Fruit fly (Drosophila melanogaster) whole organism, embryonic: ENCODE results near the gene CG32298.

Experiments
- Antp ChIP-seq: fragments of 200-800 bp; sonication (Bioruptor generic); optimal IDR thresholded peaks from 3 replicates; lab custom pipeline; 2016; ENCODE audit warnings: missing biosample characterization, missing genetic modification characterization
- Atf-2 ChIP-seq: fragments of 200-800 bp; sonication (Bioruptor generic); optimal IDR thresholded peaks from 2 replicates; lab custom pipeline; 2016; ENCODE audit warnings: missing biosample characterization, missing genetic modification characterization
- Atf3 ChIP-seq: fragments of 200-800 bp; sonication (Bioruptor generic); optimal IDR thresholded peaks from 3 replicates; lab custom pipeline; 2016; ENCODE audit warnings: missing biosample characterization, missing genetic modification characterization
- Awh ChIP-seq: fragments of 200-800 bp; sonication (Bioruptor generic); IDR thresholded peaks from 2 replicates; pipeline ENCODE4, ENCODE4 v1.3.6; 2022; ENCODE audit warnings: missing biosample characterization, missing genetic modification characterization
- Blimp-1 ChIP-seq: fragments of 200-800 bp; sonication (Bioruptor generic); optimal IDR thresholded peaks from 3 replicates; lab custom pipeline; 2018; ENCODE audit warnings: missing biosample characterization, missing genetic modification characterization, mild to moderate bottlenecking, moderate library complexity, missing genetic modification reagents
- C15 ChIP-seq: fragments of 200-800 bp; sonication (Bioruptor generic); IDR thresholded peaks from 3 replicates; pipeline ENCODE4 v1.3.6; 2022; ENCODE audit warnings: missing biosample characterization, missing genetic modification characterization
- CG11093 ChIP-seq: fragments of 200-800 bp; sonication (Bioruptor generic); IDR thresholded peaks from 3 replicates; pipeline ENCODE4 v1.3.6; 2022; ENCODE audit warnings: missing biosample characterization, missing genetic modification characterization
- CG11398 ChIP-seq: fragments of 200-800 bp; sonication (Bioruptor generic); optimal IDR thresholded peaks from 2 replicates; lab custom pipeline; 2016; ENCODE audit warnings: missing biosample characterization, missing genetic modification characterization
- CG13123 ChIP-seq: fragments of 200-800 bp; sonication (Bioruptor generic); optimal IDR thresholded peaks from 2 replicates; lab custom pipeline; 2016; ENCODE audit warnings: missing biosample characterization, missing genetic modification characterization
- CG14441 ChIP-seq: fragments of 200-800 bp; sonication (Bioruptor generic); IDR thresholded peaks from 2 replicates; pipeline ENCODE4 v1.3.6; 2022; ENCODE audit warnings: missing biosample characterization, missing genetic modification characterization
- CG14667 ChIP-seq: fragments of 200-800 bp; sonication (Bioruptor generic); IDR thresholded peaks from 2 replicates; pipeline ENCODE4 v1.3.6; 2022; ENCODE audit warnings: missing biosample characterization, missing genetic modification characterization
- CG15073 ChIP-seq: fragments of 200-800 bp; sonication (Bioruptor generic); optimal IDR thresholded peaks from 2 replicates; lab custom pipeline; 2016; ENCODE audit warnings: missing biosample characterization, missing genetic modification characterization
- CG1647 ChIP-seq: fragments of 200-800 bp; sonication (Bioruptor generic); optimal IDR thresholded peaks from 3 replicates; lab custom pipeline; 2016; ENCODE audit warnings: missing biosample characterization, missing genetic modification characterization
- CG17385 ChIP-seq: fragments of 200-800 bp; sonication (Bioruptor generic); optimal IDR thresholded peaks from 3 replicates; lab custom pipeline; 2018; ENCODE audit warnings: missing biosample characterization, mild to moderate bottlenecking, missing genetic modification characterization
- CG17829 ChIP-seq: fragments of 200-800 bp; optimal IDR thresholded peaks from 2 replicates; lab custom pipeline; 2019; ENCODE audit warnings: missing biosample characterization, mild to moderate bottlenecking, missing genetic modification characterization, moderate library complexity
- CG1792 ChIP-seq: fragments of 200-800 bp; sonication (Bioruptor generic); optimal IDR thresholded peaks from 2 replicates; lab custom pipeline; 2016; ENCODE audit warnings: missing biosample characterization, missing genetic modification characterization
- CG2129 ChIP-seq: fragments of 200-800 bp; sonication (Bioruptor generic); IDR thresholded peaks from 2 replicates; pipeline ENCODE4 v1.3.6; 2022; ENCODE audit warnings: missing biosample characterization, missing genetic modification characterization; ENCODE audit not compliant: partially characterized antibody
- CG31224 ChIP-seq: fragments of 200-800 bp; sonication (Bioruptor generic); IDR thresholded peaks from 2 replicates; pipeline ENCODE4 v1.3.6; 2022; ENCODE audit warnings: missing biosample characterization, missing genetic modification characterization
- CG32532 ChIP-seq: fragments of 200-800 bp; sonication (Bioruptor generic); IDR thresholded peaks from 2 replicates; pipeline ENCODE4 v1.3.6; 2022; ENCODE audit warnings: missing biosample characterization, missing genetic modification characterization
- CG42726 ChIP-seq: fragments of 200-800 bp; sonication (Bioruptor generic); IDR thresholded peaks from 2 replicates; pipeline ENCODE4 v1.3.6; 2022; ENCODE audit warnings: missing biosample characterization, missing genetic modification characterization; ENCODE audit not compliant: partially characterized antibody
- Chrac-16 ChIP-seq: fragments of 200-800 bp; sonication (Bioruptor generic); optimal IDR thresholded peaks from 3 replicates; lab custom pipeline; 2016; ENCODE audit warnings: missing biosample characterization, missing genetic modification characterization
- Ets65A ChIP-seq: fragments of 200-800 bp; sonication (Bioruptor generic); peaks from one replicate; lab custom pipeline; 2016; ENCODE audit warnings: missing biosample characterization, missing genetic modification characterization
- Gug ChIP-seq: fragments of 200-800 bp; sonication (Bioruptor generic); IDR thresholded peaks from 4 replicates; pipeline ENCODE4 v1.3.6; 2022; ENCODE audit warnings: missing biosample characterization, missing genetic modification characterization
- HLH4C ChIP-seq: fragments of 200-800 bp; sonication (Bioruptor generic); IDR thresholded peaks from 3 replicates; pipeline ENCODE4 v1.3.6; 2022; ENCODE audit warnings: missing biosample characterization, missing genetic modification characterization; ENCODE audit not compliant: partially characterized antibody
- HmgD ChIP-seq: fragments of 200-800 bp; sonication (Bioruptor generic); optimal IDR thresholded peaks from 3 replicates; lab custom pipeline; 2016; ENCODE audit warnings: missing biosample characterization, missing genetic modification characterization
- HmgZ ChIP-seq: fragments of 200-800 bp; sonication (Bioruptor generic); optimal IDR thresholded peaks from 2 replicates; lab custom pipeline; 2018; ENCODE audit warnings: missing biosample characterization, mild to moderate bottlenecking, missing genetic modification characterization
- Hmr ChIP-seq: fragments of 200-800 bp; sonication (Bioruptor generic); optimal IDR thresholded peaks from 3 replicates; lab custom pipeline; 2017; ENCODE audit warnings: mild to moderate bottlenecking, missing biosample characterization, missing genetic modification reagents, missing genetic modification characterization
- MBD-R2 ChIP-seq: fragments of 200-800 bp; sonication (Bioruptor generic); IDR thresholded peaks from 2 replicates; pipeline ENCODE4 v1.3.6; 2022; ENCODE audit warnings: missing biosample characterization, missing genetic modification characterization
- NC2β ChIP-seq: fragments of 200-800 bp; sonication (Bioruptor generic); optimal IDR thresholded peaks from 2 replicates; lab custom pipeline; 2016; ENCODE audit warnings: missing biosample characterization, missing genetic modification characterization
- Sry-δ ChIP-seq: fragments of 200-800 bp; sonication (Bioruptor generic); optimal IDR thresholded peaks from 2 replicates; lab custom pipeline; 2016; ENCODE audit warnings: missing biosample characterization, missing genetic modification characterization
- ac ChIP-seq: fragments of 200-800 bp; sonication (Bioruptor generic); optimal IDR thresholded peaks from 3 replicates; lab custom pipeline; 2017; ENCODE audit warnings: missing biosample characterization, mild to moderate bottlenecking, missing genetic modification characterization
- ato ChIP-seq: fragments of 200-800 bp; sonication (Bioruptor generic); IDR thresholded peaks from 2 replicates; pipeline ENCODE4 v1.3.6; 2022; ENCODE audit warnings: missing biosample characterization, missing genetic modification characterization; ENCODE audit not compliant: partially characterized antibody
- bab2 ChIP-seq: fragments of 200-800 bp; sonication (Bioruptor generic); optimal IDR thresholded peaks from 2 replicates; lab custom pipeline; 2016; ENCODE audit warnings: missing biosample characterization, missing genetic modification characterization
- bcd ChIP-seq: fragments of 200-800 bp; sonication (Bioruptor generic); optimal IDR thresholded peaks from 2 replicates; lab custom pipeline; 2017; ENCODE audit warnings: missing biosample characterization, mild to moderate bottlenecking, missing genetic modification characterization
- cg ChIP-seq: fragments of 200-800 bp; sonication (Bioruptor generic); optimal IDR thresholded peaks from 3 replicates; lab custom pipeline; 2019; ENCODE audit warnings: missing biosample characterization, mild to moderate bottlenecking, missing genetic modification characterization, moderate library complexity
- croc ChIP-seq: fragments of 200-800 bp; sonication (Bioruptor generic); conservative IDR thresholded peaks from 3 replicates; pipeline ENCODE4 v1.3.6; 2022; ENCODE audit warnings: missing biosample characterization, missing genetic modification characterization
- ftz-f1 ChIP-seq: fragments of 200-800 bp; sonication (Bioruptor generic); optimal IDR thresholded peaks from 2 replicates; lab custom pipeline; 2016; ENCODE audit warnings: missing biosample characterization, missing genetic modification characterization
- gro ChIP-seq: fragments of 200-800 bp; sonication (Bioruptor generic); optimal IDR thresholded peaks from 2 replicates; lab custom pipeline; 2016; ENCODE audit warnings: missing biosample characterization, missing genetic modification characterization
- hth ChIP-seq: fragments of >200 bp; optimal IDR thresholded peaks from 2 replicates; lab custom pipeline; 2017; ENCODE audit warnings: inconsistent platforms
- insv ChIP-seq, 2 experiments: fragments of 200-800 bp; sonication (Bioruptor generic); optimal IDR thresholded peaks; 3 replicates each; lab custom pipeline; 2016 to 2018; ENCODE audit warnings: missing biosample characterization in 2 of 2, missing genetic modification characterization in 2 of 2
- pan ChIP-seq, 4 experiments: fragments of >200 bp in 3 of 4; fragments of 200-800 bp in 1 of 4; sonication (Bioruptor generic) in 1 of 4; optimal IDR thresholded peaks in 3 of 4; IDR thresholded peaks in 1 of 4; 2 replicates each; pipeline versions ENCODE4 v1.3.6 to Lab custom; 2017 to 2022; ENCODE audit warnings: missing biosample characterization in 2 of 4, missing genetic modification characterization in 2 of 4, mixed read lengths in 1 of 4
- pnt ChIP-seq: fragments of 200-800 bp; sonication (Bioruptor generic); optimal IDR thresholded peaks from 3 replicates; lab custom pipeline; 2016; ENCODE audit warnings: missing biosample characterization, missing genetic modification characterization
- prd ChIP-seq, 3 experiments: fragments of >200 bp in 2 of 3; fragments of 200-800 bp in 1 of 3; sonication (Bioruptor generic) in 1 of 3; optimal IDR thresholded peaks in 2 of 3; IDR thresholded peaks in 1 of 3; 2 replicates in 2 of 3; 3 replicates in 1 of 3; pipeline versions ENCODE4 v1.3.6 to Lab custom; 2017 to 2022; ENCODE audit warnings: missing biosample characterization in 1 of 3, missing genetic modification characterization in 1 of 3
- pum ChIP-seq: fragments of 200-800 bp; sonication (Bioruptor generic); optimal IDR thresholded peaks from 2 replicates; lab custom pipeline; 2016; ENCODE audit warnings: missing biosample characterization, missing genetic modification characterization
- sob ChIP-seq: fragments of 200-800 bp; sonication (Bioruptor generic); IDR thresholded peaks from 2 replicates; pipeline ENCODE4 v1.3.6; 2022; ENCODE audit warnings: missing biosample characterization, missing genetic modification characterization
- tna ChIP-seq: fragments of 200-800 bp; sonication (Bioruptor generic); IDR thresholded peaks from 2 replicates; pipeline ENCODE4 v1.3.6; 2022; ENCODE audit warnings: missing biosample characterization, missing genetic modification characterization; ENCODE audit not compliant: partially characterized antibody
- unpg ChIP-seq: fragments of 200-800 bp; sonication (Bioruptor generic); optimal IDR thresholded peaks from 3 replicates; lab custom pipeline; 2018; ENCODE audit warnings: missing biosample characterization, mild to moderate bottlenecking, missing genetic modification characterization, moderate library complexity
- vvl ChIP-seq: fragments of 200-800 bp; sonication (Bioruptor generic); IDR thresholded peaks from 2 replicates; pipeline ENCODE4 v1.3.6; 2022; ENCODE audit warnings: missing biosample characterization, missing genetic modification characterization
- wor ChIP-seq: fragments of 200-800 bp; sonication (Bioruptor generic); IDR thresholded peaks from 2 replicates; pipeline ENCODE4 v1.3.6; 2022; ENCODE audit warnings: missing biosample characterization, missing genetic modification characterization

CG32298 gene

DNA sequence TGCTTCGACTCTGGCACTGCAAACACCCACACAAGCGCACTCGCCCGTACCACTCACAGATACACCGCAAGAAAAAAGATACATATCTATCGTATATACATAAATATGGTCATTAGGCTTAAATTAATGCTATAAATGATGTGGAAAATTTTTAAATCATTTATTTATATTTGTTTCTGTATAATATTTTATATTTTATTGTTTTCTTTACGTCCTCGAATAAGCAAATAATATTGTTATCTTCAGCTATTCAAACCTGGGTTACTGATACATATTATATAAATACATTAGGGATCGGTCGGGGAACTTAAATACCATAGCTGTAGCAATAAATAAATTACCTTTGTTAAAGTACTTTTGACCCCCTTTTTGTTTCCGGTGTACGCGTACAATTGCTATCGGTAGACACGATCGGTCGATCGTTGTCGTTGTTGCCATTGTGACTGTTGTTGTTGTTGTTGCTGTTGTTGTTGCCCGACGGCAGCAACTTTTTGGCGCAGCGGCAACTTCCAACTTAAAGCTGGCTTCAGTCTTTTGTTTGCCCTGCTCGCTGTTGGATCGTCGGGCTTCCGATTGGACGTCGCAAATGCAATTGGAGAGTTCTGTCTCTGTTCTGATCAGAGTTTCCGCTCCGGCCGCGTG lies 26.7 kb upstream of the CG32298 start (continued):
- TF ChIP-seq CG1647 (GFP tag; lab: Kevin White, UChicago) (no peak), CG17385 (GFP tag; lab: Kevin White, UChicago) (peak; percentile 74), cg (GFP tag; lab: Kevin White, UChicago) (peak; percentile 12), ftz-f1 (no peak), Sry-δ (GFP tag; lab: Kevin White, UChicago) (no peak), CG2129 (GFP tag; lab: Robert Waterston, UW) (no peak), pum (peak; percentile 27), bcd (GFP tag; lab: Kevin White, UChicago) (peak; percentile 75), vvl (peak; percentile 39; the same call in 1 of the 2 replicates), HLH4C (GFP tag; lab: Robert Waterston, UW) (no peak), croc (GFP tag; lab: Robert Waterston, UW) (peak; percentile 50; the same call in 2 of the 3 replicates), Blimp-1 (peak; percentile 70), Atf3 (no peak), prd (optimal IDR thresholded peaks at IDR 0.05; lab: Kevin White, UChicago) (no peak), prd (GFP tag; IDR thresholded peaks at IDR 0.05; lab: Robert Waterston, UW) (peak; percentile 59; the same call in 1 of the 3 replicates), ac (no peak), sob (GFP tag; lab: Robert Waterston, UW) (no peak), tna (GFP tag; lab: Robert Waterston, UW) (no peak), CG1792 (no peak), CG42726 (no peak), CG17829 (tag; lab: Kevin White, UChicago) (peak; percentile 78), bab2 (GFP tag; lab: Kevin White, UChicago) (no peak), ato (GFP tag; lab: Robert Waterston, UW) (no peak), hth (no peak), Gug (GFP tag; lab: Robert Waterston, UW) (no peak), CG14441 (GFP tag; lab: Robert Waterston, UW) (peak; percentile 58), C15 (GFP tag; lab: Robert Waterston, UW) (no peak), unpg (GFP tag; lab: Kevin White, UChicago) (peak; percentile 62), CG32532 (peak; percentile 40; the same call in 1 of the 2 replicates), pan (optimal IDR thresholded peaks at IDR 0.05; lab: Kevin White, UChicago) (no peak), pan (GFP tag; optimal IDR thresholded peaks at IDR 0.05 in 1 of 2, IDR thresholded peaks at IDR 0.05 in 1 of 2) (peak in 1 of 2 experiments; percentile 43), insv (GFP tag; optimal IDR thresholded peaks at IDR 0.05; lab: Kevin White, UChicago) (peak in 1 of 2 experiments; percentile 77), Hmr (GFP tag; lab: Kevin White, UChicago) (peak; percentile 78), Awh (GFP tag; lab: Robert Waterston, UW) (no peak), Antp (GFP tag; lab: Kevin White, UChicago) (peak; percentile 11), HmgD (GFP tag; lab: Kevin White, UChicago) (no peak), Atf-2 (GFP tag; lab: Kevin White, UChicago) (no peak), gro (GFP tag; lab: Kevin White, UChicago) (no peak), MBD-R2 (GFP tag; lab: Robert Waterston, UW) (no peak), CG13123 (GFP tag; lab: Kevin White, UChicago) (peak; percentile 25), Ets65A (peak; percentile 88), CG11093 (GFP tag; lab: Robert Waterston, UW) (peak; percentile 36; the same call in 1 of the 3 replicates), CG31224 (peak; percentile 41; the same call in 1 of the 2 replicates), pnt (GFP tag; lab: Kevin White, UChicago) (no peak), CG14667 (GFP tag; lab: Robert Waterston, UW) (no peak), Chrac-16 (GFP tag; lab: Kevin White, UChicago) (peak; percentile 48), NC2β (GFP tag; lab: Kevin White, UChicago) (no peak), wor (GFP tag; lab: Robert Waterston, UW) (peak; percentile 39; the same call in 1 of the 2 replicates), CG15073 (GFP tag; lab: Kevin White, UChicago) (no peak), HmgZ (tag; lab: Kevin White, UChicago) (peak; percentile 30), CG11398 (GFP tag; lab: Kevin White, UChicago) (no peak)
